Fruit fly (Drosophila melanogaster) whole organism, prepupa: ENCODE measurements around the gene Polr1D.
A peak's percentile ranks its signal among the peaks of the same experiment; 100 is the strongest.

Experiments used
- Blimp-1 ChIP-seq: fragments of 200-800 bp; sonication (Bioruptor generic); optimal IDR thresholded peaks from 3 replicates; lab custom pipeline; 2017; ENCODE audit warnings: missing biosample characterization, missing genetic modification characterization, mild to moderate bottlenecking, moderate library complexity, missing genetic modification reagents
- CG10631 ChIP-seq: fragments of 200-800 bp; sonication (Bioruptor generic); optimal IDR thresholded peaks from 2 replicates; lab custom pipeline; 2016; ENCODE audit warnings: missing biosample characterization, missing genetic modification characterization
- CG10669 ChIP-seq: fragments of 200-800 bp; sonication (Bioruptor generic); optimal IDR thresholded peaks from 3 replicates; lab custom pipeline; 2018; ENCODE audit warnings: missing biosample characterization, mild to moderate bottlenecking, missing genetic modification characterization, moderate library complexity
- CG11294 ChIP-seq: fragments of 200-800 bp; sonication (Bioruptor generic); IDR thresholded peaks from 2 replicates; pipeline ENCODE4 v1.3.6; 2022; ENCODE audit warnings: missing biosample characterization, missing genetic modification characterization
- CG11762 ChIP-seq: fragments of 200-800 bp; sonication (Bioruptor generic); optimal IDR thresholded peaks from 3 replicates; lab custom pipeline; 2016; ENCODE audit warnings: missing biosample characterization, missing genetic modification characterization; ENCODE audit not compliant: insufficient read depth
- CG11902 ChIP-seq: fragments of 200-800 bp; sonication (Bioruptor generic); optimal IDR thresholded peaks from 3 replicates; lab custom pipeline; 2016; ENCODE audit warnings: missing biosample characterization, missing genetic modification characterization
- CG15336 ChIP-seq: fragments of 200-800 bp; sonication (Bioruptor generic); IDR thresholded peaks from 2 replicates; pipeline ENCODE4 v1.3.6; 2022; ENCODE audit warnings: missing biosample characterization, missing genetic modification characterization
- CG1621 ChIP-seq: fragments of 200-800 bp; sonication (Bioruptor generic); optimal IDR thresholded peaks from 3 replicates; lab custom pipeline; 2018; ENCODE audit warnings: missing biosample characterization, mild to moderate bottlenecking, missing genetic modification characterization
- CG31627 ChIP-seq: fragments of 200-800 bp; sonication (Bioruptor generic); optimal IDR thresholded peaks from 3 replicates; lab custom pipeline; 2016; ENCODE audit warnings: missing biosample characterization, missing genetic modification characterization
- CG32006 ChIP-seq: fragments of 200-800 bp; sonication (Bioruptor generic); optimal IDR thresholded peaks from 3 replicates; lab custom pipeline; 2017; ENCODE audit warnings: missing biosample characterization, mild to moderate bottlenecking, missing genetic modification characterization
- CG3919 ChIP-seq: fragments of 200-800 bp; sonication (Bioruptor generic); optimal IDR thresholded peaks from 3 replicates; lab custom pipeline; 2016; ENCODE audit warnings: missing biosample characterization, missing genetic modification characterization
- CG4318 ChIP-seq: fragments of 200-800 bp; sonication (Bioruptor generic); optimal IDR thresholded peaks from 3 replicates; lab custom pipeline; 2017; ENCODE audit warnings: missing biosample characterization, mild to moderate bottlenecking, missing genetic modification characterization
- CG6276 ChIP-seq: fragments of 200-800 bp; sonication (Bioruptor generic); optimal IDR thresholded peaks from 2 replicates; lab custom pipeline; 2017; ENCODE audit warnings: missing biosample characterization, mild to moderate bottlenecking, missing genetic modification characterization
- CG6792 ChIP-seq: fragments of 200-800 bp; sonication (Bioruptor generic); optimal IDR thresholded peaks from 3 replicates; lab custom pipeline; 2016; ENCODE audit warnings: missing biosample characterization, missing genetic modification characterization
- CG6808 ChIP-seq: fragments of 200-800 bp; sonication (Bioruptor generic); optimal IDR thresholded peaks from 3 replicates; lab custom pipeline; 2017; ENCODE audit warnings: missing biosample characterization, missing genetic modification characterization, mild to moderate bottlenecking, moderate library complexity, missing genetic modification reagents
- CG7368 ChIP-seq: fragments of 200-800 bp; sonication (Bioruptor generic); optimal IDR thresholded peaks from 3 replicates; lab custom pipeline; 2016; ENCODE audit warnings: missing biosample characterization, missing genetic modification characterization
- CG8119 ChIP-seq: fragments of 200-800 bp; sonication (Bioruptor generic); IDR thresholded peaks from 3 replicates; pipeline ENCODE4 v1.3.6; 2022; ENCODE audit warnings: missing biosample characterization, missing genetic modification characterization
- CG8319 ChIP-seq: fragments of 200-800 bp; sonication (Bioruptor generic); optimal IDR thresholded peaks from 3 replicates; lab custom pipeline; 2016; ENCODE audit warnings: missing biosample characterization, missing genetic modification characterization
- CG8632 ChIP-seq: fragments of 200-800 bp; sonication (Bioruptor generic); optimal IDR thresholded peaks from 3 replicates; lab custom pipeline; 2016; ENCODE audit warnings: missing biosample characterization, missing genetic modification characterization
- CG9139 ChIP-seq: fragments of 200-800 bp; sonication (Bioruptor generic); optimal IDR thresholded peaks from 3 replicates; lab custom pipeline; 2017; ENCODE audit warnings: missing biosample characterization, mild to moderate bottlenecking, missing genetic modification characterization
- Eip75B ChIP-seq: fragments of 200-800 bp; sonication (Bioruptor generic); optimal IDR thresholded peaks from 3 replicates; lab custom pipeline; 2016; ENCODE audit warnings: missing biosample characterization, missing genetic modification characterization
- Eip78C ChIP-seq: fragments of 200-800 bp; sonication (Bioruptor generic); peaks from one replicate; lab custom pipeline; 2016; ENCODE audit warnings: missing biosample characterization, missing genetic modification characterization
- Eip93F ChIP-seq: fragments of 200-800 bp; sonication (Bioruptor generic); optimal IDR thresholded peaks from 2 replicates; lab custom pipeline; 2016; ENCODE audit warnings: missing biosample characterization, mild to moderate bottlenecking, missing genetic modification characterization
- Ets21C ChIP-seq: fragments of 200-800 bp; sonication (Bioruptor generic); optimal IDR thresholded peaks from 3 replicates; lab custom pipeline; 2016; ENCODE audit warnings: missing biosample characterization, missing genetic modification characterization
- Ets96B ChIP-seq: fragments of 200-800 bp; optimal IDR thresholded peaks from 2 replicates; lab custom pipeline; 2019; ENCODE audit warnings: missing biosample characterization, mild to moderate bottlenecking, missing genetic modification characterization, moderate library complexity
- Gug ChIP-seq: fragments of 200-800 bp; sonication (Bioruptor generic); IDR thresholded peaks from 2 replicates; pipeline ENCODE4 v1.3.6; 2022; ENCODE audit warnings: missing biosample characterization, missing genetic modification characterization
- Hr38 ChIP-seq: sonication (Bioruptor generic); optimal IDR thresholded peaks from 2 replicates; lab custom pipeline; 2016; ENCODE audit warnings: missing biosample characterization, missing genetic modification characterization
- Hr39 ChIP-seq: fragments of 200-800 bp; sonication (Bioruptor generic); optimal IDR thresholded peaks from 2 replicates; lab custom pipeline; 2016; ENCODE audit warnings: missing biosample characterization, missing genetic modification characterization
- Hr4 ChIP-seq: fragments of 200-800 bp; sonication (Bioruptor generic); optimal IDR thresholded peaks from 3 replicates; lab custom pipeline; 2016; ENCODE audit warnings: missing biosample characterization, missing genetic modification characterization
- Lpt ChIP-seq: fragments of 200-800 bp; sonication (Bioruptor generic); optimal IDR thresholded peaks from 3 replicates; lab custom pipeline; 2016; ENCODE audit warnings: missing biosample characterization, missing genetic modification characterization
- Met ChIP-seq: fragments of 200-800 bp; sonication (Bioruptor generic); optimal IDR thresholded peaks from 3 replicates; lab custom pipeline; 2016; ENCODE audit warnings: missing biosample characterization, missing genetic modification characterization
- OdsH ChIP-seq: fragments of 200-800 bp; sonication (Bioruptor generic); optimal IDR thresholded peaks from 3 replicates; lab custom pipeline; 2016; ENCODE audit warnings: missing biosample characterization, missing genetic modification characterization
- Smox ChIP-seq: fragments of 200-800 bp; sonication (Bioruptor generic); optimal IDR thresholded peaks from 3 replicates; lab custom pipeline; 2016; ENCODE audit warnings: missing biosample characterization, missing genetic modification characterization
- Sox14 ChIP-seq: fragments of 200-800 bp; sonication (Bioruptor generic); optimal IDR thresholded peaks from 3 replicates; lab custom pipeline; 2016; ENCODE audit warnings: missing biosample characterization, missing genetic modification characterization
- Sox15 ChIP-seq: fragments of 200-800 bp; sonication (Bioruptor generic); optimal IDR thresholded peaks from 3 replicates; lab custom pipeline; 2016; ENCODE audit warnings: missing biosample characterization, missing genetic modification characterization
- achi ChIP-seq: fragments of 200-800 bp; sonication (Bioruptor generic); optimal IDR thresholded peaks from 3 replicates; lab custom pipeline; 2016; ENCODE audit warnings: missing biosample characterization, missing genetic modification characterization
- acj6 ChIP-seq: fragments of 200-800 bp; sonication (Bioruptor generic); optimal IDR thresholded peaks from 3 replicates; lab custom pipeline; 2016; ENCODE audit warnings: missing biosample characterization, missing genetic modification characterization
- cyc ChIP-seq: fragments of 200-800 bp; sonication (Bioruptor generic); optimal IDR thresholded peaks from 3 replicates; lab custom pipeline; 2016; ENCODE audit warnings: missing biosample characterization, missing genetic modification characterization
- dsx ChIP-seq: fragments of 200-800 bp; optimal IDR thresholded peaks from 3 replicates; lab custom pipeline; 2019; ENCODE audit warnings: missing biosample characterization, mild to moderate bottlenecking, missing genetic modification characterization, moderate library complexity; ENCODE audit not compliant: poor library complexity, severe bottlenecking
- esn ChIP-seq: fragments of 200-800 bp; sonication (Bioruptor generic); optimal IDR thresholded peaks from 2 replicates; lab custom pipeline; 2016; ENCODE audit warnings: missing biosample characterization, mild to moderate bottlenecking, missing genetic modification characterization, moderate library complexity
- fd85E ChIP-seq: fragments of 200-800 bp; sonication (Bioruptor generic); optimal IDR thresholded peaks from 3 replicates; lab custom pipeline; 2016; ENCODE audit warnings: missing biosample characterization, missing genetic modification characterization
- lz ChIP-seq: fragments of 200-800 bp; sonication (Bioruptor generic); optimal IDR thresholded peaks from 3 replicates; lab custom pipeline; 2016; ENCODE audit warnings: missing biosample characterization, missing genetic modification characterization
- net ChIP-seq: fragments of 200-800 bp; sonication (Bioruptor generic); optimal IDR thresholded peaks from 3 replicates; lab custom pipeline; 2016; ENCODE audit warnings: missing biosample characterization, missing genetic modification characterization
- pdm3 ChIP-seq: fragments of 200-800 bp; sonication (Bioruptor generic); optimal IDR thresholded peaks from 3 replicates; lab custom pipeline; 2016; ENCODE audit warnings: missing biosample characterization, missing genetic modification characterization
- spab ChIP-seq: fragments of 200-800 bp; sonication (Bioruptor generic); optimal IDR thresholded peaks from 2 replicates; lab custom pipeline; 2017; ENCODE audit warnings: missing biosample characterization, mild to moderate bottlenecking, missing genetic modification characterization, missing genetic modification reagents
- ss ChIP-seq, 2 experiments: fragments of 200-800 bp; sonication (Bioruptor generic); optimal IDR thresholded peaks; 2 replicates in 1 of 2; 3 replicates in 1 of 2; lab custom pipeline; 2017 to 2018; ENCODE audit warnings: mild to moderate bottlenecking in 2 of 2, missing biosample characterization in 2 of 2, missing genetic modification characterization in 2 of 2, moderate library complexity in 1 of 2
- svp ChIP-seq: fragments of 200-800 bp; sonication (Bioruptor generic); peaks from one replicate; lab custom pipeline; 2016; ENCODE audit warnings: missing biosample characterization, missing genetic modification characterization
- topi ChIP-seq: fragments of 200-800 bp; sonication (Bioruptor generic); optimal IDR thresholded peaks from 3 replicates; lab custom pipeline; 2016; ENCODE audit warnings: missing biosample characterization, missing genetic modification characterization
- vri ChIP-seq: fragments of 200-800 bp; sonication (Bioruptor generic); optimal IDR thresholded peaks from 3 replicates; lab custom pipeline; 2016; ENCODE audit warnings: missing biosample characterization, mild to moderate bottlenecking, missing genetic modification characterization

Polr1D gene

DNA sequence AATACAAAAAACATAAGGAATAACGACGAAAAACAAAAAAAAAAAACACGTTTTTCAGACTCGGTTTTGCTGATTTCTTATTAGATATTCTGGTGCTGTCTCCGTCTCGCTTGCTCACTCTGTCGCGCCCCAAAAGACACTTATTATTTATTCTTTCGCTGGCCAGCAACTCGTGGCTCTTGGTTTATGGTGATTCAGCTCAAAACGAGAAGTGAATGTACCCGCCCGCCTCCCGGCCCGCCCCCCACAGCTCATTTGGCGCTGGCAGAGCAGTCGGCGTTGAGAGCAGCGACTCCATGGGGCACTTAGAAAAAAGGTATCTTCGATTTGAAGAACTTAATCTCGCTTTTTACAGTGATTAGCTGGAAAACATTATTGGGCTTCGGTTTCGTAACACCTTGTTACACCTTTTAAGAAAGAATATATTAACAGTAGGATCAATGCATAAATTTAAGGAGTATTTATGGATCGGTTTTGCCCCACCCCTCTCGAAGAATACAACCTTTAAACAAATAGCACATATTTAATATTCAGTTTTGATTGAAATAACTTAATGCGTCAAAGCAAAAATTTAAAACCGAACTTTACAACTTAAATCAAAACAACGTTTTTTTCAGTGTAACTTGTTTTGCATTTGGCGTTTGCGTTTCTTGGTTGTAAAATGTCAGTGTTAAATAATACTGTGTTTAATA is 6.5 kb upstream of the Polr1D start (continued):
- peak; percentile 87 for TF ChIP-seq CG3919 (GFP tag; lab: Kevin White, UChicago)
- peak; percentile 95 for TF ChIP-seq CG32006
- peak; percentile 93 for TF ChIP-seq esn (GFP tag; lab: Kevin White, UChicago)
- TF ChIP-seq CG31627 (GFP tag; lab: Kevin White, UChicago), result peak; percentile 92
- no peak for TF ChIP-seq CG9139 (GFP tag; lab: Kevin White, UChicago)
- TF ChIP-seq Blimp-1 (GFP tag; lab: Kevin White, UChicago), result peak; percentile 78
- TF ChIP-seq Hr4 (GFP tag; lab: Kevin White, UChicago), result peak; percentile 90
- peak; percentile 55 for TF ChIP-seq CG11902 (GFP tag; lab: Kevin White, UChicago)
- TF ChIP-seq acj6 (GFP tag; lab: Kevin White, UChicago), result peak; percentile 89
- peak; percentile 73 for TF ChIP-seq Sox15 (GFP tag; lab: Kevin White, UChicago)
- peak; percentile 80 for TF ChIP-seq Eip75B (GFP tag; lab: Kevin White, UChicago)
- peak; percentile 91 for TF ChIP-seq CG6276 (GFP tag; lab: Kevin White, UChicago)
- TF ChIP-seq OdsH (GFP tag; lab: Kevin White, UChicago), result peak; percentile 87
- TF ChIP-seq CG7368, result peak; percentile 55
- TF ChIP-seq CG6792 (GFP tag; lab: Kevin White, UChicago), result peak; percentile 82
- peak; percentile 89 for TF ChIP-seq Ets21C (GFP tag; lab: Kevin White, UChicago)
- TF ChIP-seq topi, result peak; percentile 94

DNA sequence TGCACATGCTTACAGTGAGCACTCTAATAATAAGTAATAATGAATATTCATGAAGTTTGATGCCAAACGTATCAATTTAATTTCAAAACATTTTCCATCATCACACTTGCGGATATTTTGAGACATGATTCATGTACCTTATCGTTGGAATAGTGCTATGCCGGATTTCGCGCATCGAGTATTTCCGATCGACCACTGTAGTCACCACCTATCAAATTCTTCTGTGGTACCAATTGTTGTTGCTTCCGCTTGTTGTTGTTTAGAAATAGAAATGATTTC is 5.9 kb upstream of the Polr1D start:
- peak; percentile 46 for TF ChIP-seq esn (GFP tag; lab: Kevin White, UChicago)
- peak; percentile 30 for TF ChIP-seq achi (GFP tag; lab: Kevin White, UChicago)
- TF ChIP-seq fd85E, result no peak
- TF ChIP-seq CG1621 (tag; lab: Kevin White, UChicago), result no peak
- TF ChIP-seq CG10631 (GFP tag; lab: Kevin White, UChicago), result peak; percentile 46
- peak; percentile 70 for TF ChIP-seq svp (GFP tag; lab: Kevin White, UChicago)
- TF ChIP-seq net (GFP tag; lab: Kevin White, UChicago), result no peak
- peak; percentile 71 for TF ChIP-seq Eip78C (GFP tag; lab: Kevin White, UChicago)
- peak; percentile 67 for TF ChIP-seq Met (GFP tag; lab: Kevin White, UChicago)
- no peak for TF ChIP-seq CG10669 (GFP tag; lab: Kevin White, UChicago)
- no peak for TF ChIP-seq Ets96B (tag; lab: Kevin White, UChicago)
- TF ChIP-seq Hr4 (GFP tag; lab: Kevin White, UChicago), result peak; percentile 54
- peak; percentile 60 for TF ChIP-seq Sox14 (GFP tag; lab: Kevin White, UChicago)
- TF ChIP-seq topi, result peak; percentile 34
- no peak for TF ChIP-seq Eip93F
- TF ChIP-seq ss (GFP tag; optimal IDR thresholded peaks at IDR 0.05; lab: Kevin White, UChicago), result no peak
- TF ChIP-seq Smox, result peak; percentile 24
- 0 out of 3 replicates have a peak, but pooled peaks have one; percentile 39 for TF ChIP-seq CG8119 (GFP tag; lab: Robert Waterston, UW)
- peak; percentile 3 for TF ChIP-seq dsx
- no peak for TF ChIP-seq Eip75B (GFP tag; lab: Kevin White, UChicago)
- TF ChIP-seq CG4318, result peak; percentile 1
- peak; percentile 38 for TF ChIP-seq lz
- peak; percentile 44 for TF ChIP-seq pdm3 (GFP tag; lab: Kevin White, UChicago)
- no peak for TF ChIP-seq Hr38 (GFP tag; lab: Kevin White, UChicago)
- TF ChIP-seq CG8319 (GFP tag; lab: Kevin White, UChicago), result no peak
- no peak for TF ChIP-seq CG11902 (GFP tag; lab: Kevin White, UChicago)
- TF ChIP-seq OdsH (GFP tag; lab: Kevin White, UChicago), result peak; percentile 46
- no peak for TF ChIP-seq CG8632 (GFP tag; lab: Kevin White, UChicago)
- TF ChIP-seq cyc, result peak; percentile 58
- TF ChIP-seq CG11762, result no peak
- no peak for TF ChIP-seq Gug
- peak; percentile 54 for TF ChIP-seq Hr39 (GFP tag; lab: Kevin White, UChicago)
- TF ChIP-seq Lpt, result no peak
- TF ChIP-seq vri (GFP tag; lab: Kevin White, UChicago), result no peak
- TF ChIP-seq CG3919 (GFP tag; lab: Kevin White, UChicago), result peak; percentile 38
- TF ChIP-seq CG31627 (GFP tag; lab: Kevin White, UChicago), result peak; percentile 49
- TF ChIP-seq CG6808 (GFP tag; lab: Kevin White, UChicago), result no peak
- TF ChIP-seq spab, result no peak
- peak; percentile 51 for TF ChIP-seq CG15336 (GFP tag; lab: Robert Waterston, UW)
- no peak for TF ChIP-seq CG9139 (GFP tag; lab: Kevin White, UChicago)
- TF ChIP-seq CG11294 (GFP tag; lab: Robert Waterston, UW), result no peak
